Worm (Caenorhabditis elegans) whole organism, young adult: ENCODE measurements around the gene F20D6.11.

Experiments used
- B0035.1 ChIP-seq: sonication (generic microtip); optimal IDR thresholded peaks from 2 replicates; lab custom pipeline; 2016; ENCODE audit warnings: missing genetic modification characterization, mild to moderate bottlenecking, missing compliant biosample characterization, missing genotype, missing genetic modification reagents
- B0261.1 ChIP-seq: sonication (generic microtip); optimal IDR thresholded peaks from 2 replicates; lab custom pipeline; 2016; ENCODE audit warnings: mild to moderate bottlenecking, missing genetic modification characterization, moderate library complexity, missing compliant biosample characterization
- F23B12.7 ChIP-seq: sonication (generic microtip); optimal IDR thresholded peaks from 2 replicates; lab custom pipeline; 2017; ENCODE audit warnings: missing genetic modification characterization, mild to moderate bottlenecking, missing compliant biosample characterization, antibody characterized with exemption, moderate library complexity; ENCODE audit not compliant: insufficient read depth
- F33H1.4 ChIP-seq: fragments of 200-800 bp; sonication (Bioruptor generic); IDR thresholded peaks from 2 replicates; pipeline ENCODE4 v1.3.6; 2022; ENCODE audit warnings: missing genetic modification reagents, missing genetic modification characterization, missing compliant biosample characterization
- F37B4.10 ChIP-seq: fragments of 200-800 bp; sonication (Bioruptor generic); IDR thresholded peaks from 2 replicates; pipeline ENCODE4 v1.3.6; 2022; ENCODE audit warnings: missing genetic modification characterization, missing compliant biosample characterization
- F49E8.2 ChIP-seq: sonication (generic microtip); optimal IDR thresholded peaks from 3 replicates; lab custom pipeline; 2017; ENCODE audit warnings: missing genetic modification characterization, mild to moderate bottlenecking, missing compliant biosample characterization, antibody characterized with exemption, moderate library complexity; ENCODE audit not compliant: insufficient read depth
- F57A8.1 ChIP-seq: fragments of 200-800 bp; sonication (Bioruptor generic); optimal IDR thresholded peaks from 2 replicates; lab custom pipeline; 2018; ENCODE audit warnings: mild to moderate bottlenecking, missing genetic modification characterization, moderate library complexity, missing compliant biosample characterization
- F57C9.4 ChIP-seq: sonication (generic microtip); optimal IDR thresholded peaks from 2 replicates; lab custom pipeline; 2017; ENCODE audit warnings: mild to moderate bottlenecking, missing genetic modification characterization, missing compliant biosample characterization
- Y53F4B.3 ChIP-seq: fragments of 200-800 bp; sonication (Bioruptor generic); IDR thresholded peaks from 2 replicates; pipeline ENCODE4 v1.3.6; 2022; ENCODE audit warnings: missing genetic modification reagents, missing genetic modification characterization, missing compliant biosample characterization
- Y56A3A.18 ChIP-seq: fragments of 200-800 bp; sonication (Bioruptor generic); IDR thresholded peaks from 2 replicates; pipeline ENCODE4 v1.3.6; 2022; ENCODE audit warnings: missing genetic modification reagents, missing genetic modification characterization, missing compliant biosample characterization
- aptf-3 ChIP-seq: fragments of 200-800 bp; sonication (Bioruptor generic); IDR thresholded peaks from 2 replicates; pipeline ENCODE4 v1.3.6; 2022; ENCODE audit warnings: missing genetic modification characterization, missing compliant biosample characterization
- atf-7 ChIP-seq: sonication (generic microtip); optimal IDR thresholded peaks from 2 replicates; lab custom pipeline; 2017; ENCODE audit warnings: mild to moderate bottlenecking, missing genetic modification characterization, missing compliant biosample characterization
- attf-5 ChIP-seq: fragments of 200-800 bp; sonication (Bioruptor generic); optimal IDR thresholded peaks from 2 replicates; lab custom pipeline; 2018; ENCODE audit warnings: mild to moderate bottlenecking, missing genetic modification characterization, missing compliant biosample characterization
- attf-6 ChIP-seq: fragments of 200-800 bp; sonication (Bioruptor generic); IDR thresholded peaks from 2 replicates; pipeline ENCODE4 v1.3.6; 2022; ENCODE audit warnings: missing genetic modification reagents, missing genetic modification characterization, missing compliant biosample characterization
- ceh-27 ChIP-seq: fragments of 200-800 bp; sonication (Bioruptor generic); optimal IDR thresholded peaks from 2 replicates; lab custom pipeline; 2018; ENCODE audit warnings: mild to moderate bottlenecking, missing genetic modification characterization, moderate library complexity, missing compliant biosample characterization
- die-1 ChIP-seq: sonication (generic microtip); optimal IDR thresholded peaks from 2 replicates; lab custom pipeline; 2016; ENCODE audit warnings: missing genotype, mild to moderate bottlenecking, missing genetic modification characterization, missing compliant biosample characterization
- egl-44 ChIP-seq: fragments of 200-800 bp; sonication (Bioruptor generic); IDR thresholded peaks from 2 replicates; pipeline ENCODE4 v1.3.6; 2022; ENCODE audit warnings: missing genetic modification reagents, missing genetic modification characterization, missing compliant biosample characterization
- gei-17 ChIP-seq: fragments of 200-800 bp; sonication (Bioruptor generic); optimal IDR thresholded peaks from 2 replicates; lab custom pipeline; 2018; ENCODE audit warnings: mild to moderate bottlenecking, missing genetic modification characterization, missing compliant biosample characterization
- him-1 ChIP-seq: sonication (generic microtip); optimal IDR thresholded peaks from 2 replicates; lab custom pipeline; 2016; ENCODE audit warnings: missing genotype, missing genetic modification reagents, missing genetic modification characterization, missing compliant biosample characterization
- hlh-12 ChIP-seq: sonication (generic microtip); optimal IDR thresholded peaks from 2 replicates; lab custom pipeline; 2016; ENCODE audit warnings: missing genetic modification characterization, missing compliant biosample characterization
- hrde-1 ChIP-seq: sonication (generic microtip); optimal IDR thresholded peaks from 2 replicates; lab custom pipeline; 2016; ENCODE audit warnings: missing genetic modification characterization, mild to moderate bottlenecking, missing compliant biosample characterization, moderate library complexity, missing genotype, missing genetic modification reagents, borderline replicate concordance
- hsf-1 ChIP-seq: fragments of 200-800 bp; sonication (Bioruptor generic); IDR thresholded peaks from 2 replicates; pipeline ENCODE4 v1.3.6; 2022; ENCODE audit warnings: missing genetic modification reagents, missing genetic modification characterization, missing compliant biosample characterization
- lin-26 ChIP-seq: fragments of 200-800 bp; sonication (Bioruptor generic); IDR thresholded peaks from 2 replicates; pipeline ENCODE4 v1.3.6; 2022; ENCODE audit warnings: missing genetic modification reagents, missing genetic modification characterization, missing compliant biosample characterization
- lin-40 ChIP-seq: sonication (generic microtip); optimal IDR thresholded peaks from 2 replicates; lab custom pipeline; 2016; ENCODE audit warnings: missing genetic modification characterization, mild to moderate bottlenecking, missing compliant biosample characterization, missing genotype, missing genetic modification reagents
- lsl-1 ChIP-seq: fragments of 200-800 bp; sonication (Bioruptor generic); optimal IDR thresholded peaks from 2 replicates; lab custom pipeline; 2018; ENCODE audit warnings: mild to moderate bottlenecking, missing genetic modification characterization, moderate library complexity, missing compliant biosample characterization
- lsy-27 ChIP-seq: sonication (generic microtip); optimal IDR thresholded peaks from 2 replicates; lab custom pipeline; 2017; ENCODE audit warnings: missing genetic modification characterization, mild to moderate bottlenecking, missing compliant biosample characterization, antibody characterized with exemption, missing genotype, borderline replicate concordance; ENCODE audit not compliant: insufficient read depth
- madf-10 ChIP-seq: sonication (generic microtip); optimal IDR thresholded peaks from 2 replicates; lab custom pipeline; 2016; ENCODE audit warnings: mild to moderate bottlenecking, missing genetic modification characterization, missing compliant biosample characterization
- mcd-1 ChIP-seq: fragments of 200-800 bp; sonication (Bioruptor generic); IDR thresholded peaks from 2 replicates; pipeline ENCODE4 v1.3.6; 2022; ENCODE audit warnings: missing genetic modification reagents, missing genetic modification characterization, missing compliant biosample characterization
- mes-4 ChIP-seq: sonication (generic microtip); optimal IDR thresholded peaks from 2 replicates; lab custom pipeline; 2016; ENCODE audit warnings: missing genotype, missing genetic modification characterization, missing compliant biosample characterization
- nfya-2 ChIP-seq: fragments of 200-800 bp; sonication (Bioruptor generic); IDR thresholded peaks from 2 replicates; pipeline ENCODE4 v1.3.6; 2022; ENCODE audit warnings: missing genetic modification reagents, missing genetic modification characterization, missing compliant biosample characterization
- nfyb-1 ChIP-seq: fragments of 200-800 bp; sonication (Bioruptor generic); IDR thresholded peaks from 2 replicates; pipeline ENCODE4 v1.3.6; 2022; ENCODE audit warnings: missing genetic modification reagents, missing genetic modification characterization, missing compliant biosample characterization
- nhr-80 ChIP-seq: sonication (generic microtip); optimal IDR thresholded peaks from 2 replicates; lab custom pipeline; 2016; ENCODE audit warnings: missing genetic modification characterization, missing compliant biosample characterization
- nhr-90 ChIP-seq: sonication (generic microtip); optimal IDR thresholded peaks from 2 replicates; lab custom pipeline; 2016; ENCODE audit warnings: missing genotype, mild to moderate bottlenecking, missing genetic modification characterization, missing compliant biosample characterization
- rec-8 ChIP-seq, 2 experiments: sonication (generic microtip); optimal IDR thresholded peaks; 2 replicates each; lab custom pipeline; 2016; ENCODE audit warnings: mild to moderate bottlenecking in 2 of 2, missing genetic modification characterization in 2 of 2, missing genetic modification reagents in 2 of 2, missing genotype in 2 of 2, missing biosample characterization in 1 of 2, missing compliant biosample characterization in 1 of 2, moderate library complexity in 1 of 2
- sea-2 ChIP-seq: fragments of 200-800 bp; sonication (Bioruptor generic); IDR thresholded peaks from 2 replicates; pipeline ENCODE4 v1.3.6; 2022; ENCODE audit warnings: missing genetic modification characterization, missing compliant biosample characterization
- snpc-1.1 ChIP-seq: sonication (generic microtip); optimal IDR thresholded peaks from 2 replicates; lab custom pipeline; 2017; ENCODE audit warnings: missing genetic modification characterization, mild to moderate bottlenecking, missing compliant biosample characterization, antibody characterized with exemption, moderate library complexity, missing genotype, missing genetic modification reagents; ENCODE audit not compliant: insufficient read depth
- snpc-1.3 ChIP-seq: sonication (generic microtip); optimal IDR thresholded peaks from 2 replicates; lab custom pipeline; 2017; ENCODE audit warnings: missing genetic modification characterization, mild to moderate bottlenecking, missing compliant biosample characterization, antibody characterized with exemption, moderate library complexity, missing genotype, missing genetic modification reagents; ENCODE audit not compliant: insufficient read depth
- snpc-4 ChIP-seq, 5 experiments: fragments of 150-350 bp in 1 of 5; sonication (generic microtip) in 4 of 5; optimal IDR thresholded peaks; 2 replicates each; lab custom pipeline; 2014 to 2018; ENCODE audit warnings: missing genetic modification characterization in 5 of 5, missing biosample characterization in 3 of 5, antibody characterized with exemption in 2 of 5, mild to moderate bottlenecking in 2 of 5, missing compliant biosample characterization in 2 of 5, missing genotype in 2 of 5, moderate library complexity in 2 of 5, missing genetic modification reagents in 1 of 5
- somi-1 ChIP-seq: fragments of 200-800 bp; sonication (Bioruptor generic); optimal IDR thresholded peaks from 2 replicates; lab custom pipeline; 2018; ENCODE audit warnings: mild to moderate bottlenecking, missing genetic modification characterization, missing compliant biosample characterization
- unc-130 ChIP-seq: sonication (generic microtip); optimal IDR thresholded peaks from 2 replicates; lab custom pipeline; 2016; ENCODE audit warnings: missing genetic modification reagents, missing genetic modification characterization, missing compliant biosample characterization
- xnd-1 ChIP-seq: sonication (generic microtip); optimal IDR thresholded peaks from 2 replicates; lab custom pipeline; 2016; ENCODE audit warnings: missing genotype, missing genetic modification reagents, missing genetic modification characterization, missing compliant biosample characterization
- zfh-2 ChIP-seq: fragments of 200-800 bp; sonication (Bioruptor generic); conservative IDR thresholded peaks from 2 replicates; pipeline ENCODE4 v1.3.6; 2022; ENCODE audit warnings: missing genetic modification reagents, missing genetic modification characterization, missing compliant biosample characterization
- zim-3 ChIP-seq: sonication (generic microtip); optimal IDR thresholded peaks from 2 replicates; lab custom pipeline; 2017; ENCODE audit warnings: mild to moderate bottlenecking, missing genetic modification characterization, moderate library complexity, missing compliant biosample characterization
- ztf-3 ChIP-seq: fragments of 200-800 bp; sonication (Bioruptor generic); optimal IDR thresholded peaks from 2 replicates; lab custom pipeline; 2018; ENCODE audit warnings: mild to moderate bottlenecking, missing genetic modification characterization, missing compliant biosample characterization
- ztf-6 ChIP-seq: fragments of 200-800 bp; sonication (Bioruptor generic); IDR thresholded peaks from 2 replicates; pipeline ENCODE4 v1.3.6; 2022; ENCODE audit warnings: missing genetic modification reagents, missing genetic modification characterization, missing compliant biosample characterization

F20D6.11 gene

ce11 chrV:8247311-8248105 lies 48.6 kb upstream of the F20D6.11 start (continued):
- TF ChIP-seq hlh-12 (tag; lab: Kevin White, UChicago) (no peak), Y56A3A.18 (GFP tag; lab: Robert Waterston, UW) (peak; percentile 77), him-1 (tag; lab: Kevin White, UChicago) (peak; percentile 97), F57C9.4 (no peak), hrde-1 (peak; percentile 90), mes-4 (tag; lab: Kevin White, UChicago) (peak; percentile 29), nhr-90 (peak; percentile 16), nfyb-1 (GFP tag; lab: Robert Waterston, UW) (peak; percentile 64; the same call in 1 of the 2 replicates), F23B12.7 (tag; lab: Kevin White, UChicago) (peak; percentile 86), gei-17 (GFP tag; lab: Kevin White, UChicago) (no peak), ztf-3 (GFP tag; lab: Kevin White, UChicago) (peak; percentile 46), snpc-4 (GFP tag; optimal IDR thresholded peaks at IDR 0.05; lab: Kevin White, UChicago) (peak; percentile 99), snpc-4 (tag; optimal IDR thresholded peaks at IDR 0.05; lab: Kevin White, UChicago) (peak; percentile 97 to 100 (median 99)), rec-8 (tag; optimal IDR thresholded peaks at IDR 0.05; lab: Kevin White, UChicago) (peak in 1 of 2 experiments; percentile 17), nhr-80 (tag; lab: Kevin White, UChicago) (peak; percentile 16), F33H1.4 (GFP tag; lab: Robert Waterston, UW) (peak; percentile 64), F49E8.2 (tag; lab: Kevin White, UChicago) (peak; percentile 96), unc-130 (GFP tag; lab: Kevin White, UChicago) (peak; percentile 72), lin-26 (GFP tag; lab: Robert Waterston, UW) (no peak), mcd-1 (GFP tag; lab: Robert Waterston, UW) (peak; percentile 75), aptf-3 (GFP tag; lab: Robert Waterston, UW) (no peak), snpc-1.3 (peak; percentile 97), ztf-6 (no peak), xnd-1 (tag; lab: Kevin White, UChicago) (peak; percentile 68), egl-44 (GFP tag; lab: Robert Waterston, UW) (0 out of 2 replicates have a peak, but pooled peaks have one; percentile 34), F37B4.10 (GFP tag; lab: Robert Waterston, UW) (no peak), B0035.1 (tag; lab: Kevin White, UChicago) (peak; percentile 46), snpc-1.1 (tag; lab: Kevin White, UChicago) (peak; percentile 99), ceh-27 (GFP tag; lab: Kevin White, UChicago) (peak; percentile 42), madf-10 (peak; percentile 39), somi-1 (peak; percentile 11), zfh-2 (GFP tag; lab: Robert Waterston, UW) (no peak), hsf-1 (GFP tag; lab: Robert Waterston, UW) (peak; percentile 91), atf-7 (tag; lab: Kevin White, UChicago) (no peak), sea-2 (no peak), B0261.1 (peak; percentile 69), Y53F4B.3 (GFP tag; lab: Robert Waterston, UW) (no peak), attf-5 (GFP tag; lab: Kevin White, UChicago) (no peak), lsy-27 (tag; lab: Kevin White, UChicago) (no peak), die-1 (peak; percentile 49), attf-6 (GFP tag; lab: Robert Waterston, UW) (peak; percentile 94), F57A8.1 (GFP tag; lab: Kevin White, UChicago) (no peak), zim-3 (tag; lab: Kevin White, UChicago) (no peak), nfya-2 (0 out of 2 replicates have a peak, but pooled peaks have one; percentile 31), lin-40 (tag; lab: Kevin White, UChicago) (peak; percentile 43), lsl-1 (GFP tag; lab: Kevin White, UChicago) (peak; percentile 67)
